Fruit fly (Drosophila melanogaster): ENCODE results near the gene wac.
A peak's percentile ranks its signal among the peaks of the same experiment; 100 is the strongest.

wac gene

DNA sequence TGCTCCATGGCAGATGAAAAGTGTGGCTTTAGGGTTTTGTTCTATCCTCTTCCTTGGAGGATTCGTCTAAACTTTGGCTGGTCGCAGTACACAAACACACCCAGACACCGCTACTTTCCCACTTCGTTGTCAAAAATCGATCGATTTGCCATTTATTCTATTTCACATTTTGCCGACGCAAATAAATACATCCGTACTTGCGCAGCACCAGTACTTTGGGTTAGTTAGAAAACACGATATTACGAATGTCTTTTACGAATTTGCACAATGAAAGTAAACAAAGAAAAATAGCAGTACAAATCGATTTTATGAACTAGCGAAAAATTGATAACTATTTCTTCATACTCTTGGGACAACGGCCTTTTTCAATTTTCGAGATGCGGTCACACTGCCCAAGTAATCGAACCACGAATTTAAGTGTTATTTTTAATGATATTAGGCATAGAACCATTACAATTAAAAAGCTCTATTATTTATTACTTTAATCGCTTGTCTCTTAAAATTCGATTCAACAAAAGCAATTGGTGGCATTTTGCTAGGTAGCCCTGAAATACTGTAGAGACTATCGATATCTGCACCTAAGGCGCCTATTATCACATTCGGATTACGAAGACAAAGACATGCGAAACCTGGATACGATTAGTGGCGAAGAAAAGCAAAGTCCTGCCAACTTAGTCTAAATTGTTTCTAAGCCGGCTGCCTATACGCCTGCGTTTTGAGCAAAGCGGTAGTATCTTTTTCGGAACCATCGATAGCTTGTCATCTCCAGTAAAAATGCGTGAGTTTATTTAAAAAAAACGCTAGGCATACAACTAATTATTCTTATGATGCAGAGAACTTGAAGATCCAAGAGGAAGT lies at the start of gene wac, which contains the start of gene DIP2:
Gene wac (plus strand): TSS at position 559 of the 858 bp plus-strand sequence.
Gene DIP2 (minus strand): TSS at position 337 of the 858 bp plus-strand sequence.
- peak; percentile 33 for TF ChIP-seq CG17801 (GFP tag; optimal IDR thresholded peaks at IDR 0.05; ENCODE audit: partially characterized antibody)

DNA sequence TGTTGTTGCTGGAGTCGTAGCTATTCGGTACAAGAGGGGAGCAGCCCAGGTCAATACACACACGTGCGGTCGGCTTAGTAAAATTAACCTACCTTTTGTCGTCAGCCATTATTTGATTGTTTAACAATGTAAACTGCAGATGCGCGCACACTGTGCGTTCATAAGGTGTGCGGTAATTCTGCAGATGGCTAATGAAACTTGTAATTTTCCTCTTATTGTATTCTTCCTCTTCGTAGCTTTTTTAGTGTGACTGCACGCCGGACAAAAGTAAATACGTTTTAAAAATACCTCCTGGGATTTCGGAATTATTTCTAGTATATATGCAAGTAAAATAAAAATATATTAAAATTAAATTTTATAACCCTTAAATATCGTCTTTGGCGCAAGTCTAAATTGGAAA lies 46.8 kb upstream of the wac start, which contains the start of gene Prp4k:
Gene Prp4k (minus strand): TSS at position 258 of the 400 bp plus-strand sequence.
- peak; percentile 40 for TF ChIP-seq CG17801 (GFP tag; optimal IDR thresholded peaks at IDR 0.05; ENCODE audit: partially characterized antibody)

DNA sequence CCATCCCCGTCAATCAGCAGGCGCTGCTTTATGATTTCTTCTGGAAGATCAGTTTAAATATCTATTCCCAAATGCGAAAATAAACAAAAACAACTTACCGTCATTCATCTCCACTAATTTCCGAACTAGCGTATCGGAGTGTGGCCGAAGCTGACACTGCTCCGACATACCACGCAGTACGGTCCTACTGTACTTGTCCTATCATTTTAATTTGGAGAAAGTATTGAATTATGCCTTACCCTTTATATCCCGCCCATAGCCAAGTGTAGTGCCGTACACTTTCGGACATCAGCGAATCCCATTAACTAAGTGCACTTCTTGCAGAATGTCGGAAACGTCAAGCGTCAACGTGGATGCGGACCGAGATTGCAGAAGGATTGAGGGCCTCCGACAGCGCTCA lies 45.5 kb upstream of the wac start, which contains the start of the genes thoc7 and Dis3l2:
Gene thoc7 (minus strand): TSS at position 168 of the 400 bp plus-strand sequence.
Gene Dis3l2 (plus strand): TSS at position 190 of the 400 bp plus-strand sequence.
- TF ChIP-seq CG17801 (GFP tag; optimal IDR thresholded peaks at IDR 0.05; ENCODE audit: partially characterized antibody): peak; percentile 11

DNA sequence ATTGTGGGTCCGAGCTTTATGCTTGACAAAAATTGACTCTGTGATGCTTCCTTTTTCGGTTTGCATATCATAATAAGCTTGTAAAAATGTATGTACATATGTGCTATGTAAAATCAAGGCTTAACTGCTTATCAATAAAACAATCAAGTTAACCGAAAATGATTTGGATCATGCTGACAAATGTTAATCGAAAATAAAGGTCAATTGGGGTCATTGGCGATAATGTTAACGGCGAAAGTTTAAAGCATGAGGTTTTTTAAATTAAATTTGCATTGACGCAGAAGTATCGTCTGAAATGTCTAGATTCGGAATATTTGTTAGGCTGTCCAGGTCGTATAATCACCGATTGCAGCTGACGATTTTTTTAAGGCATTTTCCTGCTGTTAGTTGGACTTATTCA lies 41.7 kb upstream of the wac start, which contains the start of gene Kaz1-ORFB:
Gene Kaz1-ORFB (plus strand): TSS at position 301 of the 400 bp plus-strand sequence.
- TF ChIP-seq CG17801 (GFP tag; optimal IDR thresholded peaks at IDR 0.05; ENCODE audit: partially characterized antibody): no peak

DNA sequence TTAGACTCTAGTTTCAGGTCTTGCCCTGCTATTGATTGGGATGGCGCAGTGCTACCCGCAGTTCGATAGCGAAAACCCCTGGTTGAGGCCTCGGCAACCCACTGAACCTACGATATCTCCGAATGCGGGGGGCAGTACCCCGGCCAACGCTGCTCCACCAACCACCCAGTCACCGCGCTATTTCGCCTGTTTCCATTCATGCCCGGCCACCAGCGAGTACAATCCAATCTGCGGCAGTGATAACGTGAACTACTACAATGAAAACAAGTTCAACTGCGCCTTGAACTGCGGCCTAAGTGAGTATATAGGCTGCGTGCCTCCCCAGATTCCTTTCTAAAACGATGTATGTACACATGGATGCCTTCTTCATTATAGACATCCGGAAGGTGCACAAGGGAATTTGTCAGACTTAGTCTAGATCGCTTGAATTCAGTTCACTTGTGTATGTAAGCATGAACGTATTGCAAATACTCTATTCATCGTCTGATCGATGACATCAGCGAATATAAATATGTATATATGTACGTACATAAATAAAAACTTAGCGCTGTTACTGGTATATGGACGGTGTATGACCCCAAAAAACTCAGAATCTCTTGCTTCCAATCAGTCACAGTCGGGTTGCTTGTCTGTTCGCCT lies 40.4 kb upstream of the wac start, which contains the start of gene CG13877:
Gene CG13877 (plus strand): TSS at position 589 of the 639 bp plus-strand sequence.
- TF ChIP-seq CG17801 (GFP tag; optimal IDR thresholded peaks at IDR 0.05; ENCODE audit: partially characterized antibody): no peak

DNA sequence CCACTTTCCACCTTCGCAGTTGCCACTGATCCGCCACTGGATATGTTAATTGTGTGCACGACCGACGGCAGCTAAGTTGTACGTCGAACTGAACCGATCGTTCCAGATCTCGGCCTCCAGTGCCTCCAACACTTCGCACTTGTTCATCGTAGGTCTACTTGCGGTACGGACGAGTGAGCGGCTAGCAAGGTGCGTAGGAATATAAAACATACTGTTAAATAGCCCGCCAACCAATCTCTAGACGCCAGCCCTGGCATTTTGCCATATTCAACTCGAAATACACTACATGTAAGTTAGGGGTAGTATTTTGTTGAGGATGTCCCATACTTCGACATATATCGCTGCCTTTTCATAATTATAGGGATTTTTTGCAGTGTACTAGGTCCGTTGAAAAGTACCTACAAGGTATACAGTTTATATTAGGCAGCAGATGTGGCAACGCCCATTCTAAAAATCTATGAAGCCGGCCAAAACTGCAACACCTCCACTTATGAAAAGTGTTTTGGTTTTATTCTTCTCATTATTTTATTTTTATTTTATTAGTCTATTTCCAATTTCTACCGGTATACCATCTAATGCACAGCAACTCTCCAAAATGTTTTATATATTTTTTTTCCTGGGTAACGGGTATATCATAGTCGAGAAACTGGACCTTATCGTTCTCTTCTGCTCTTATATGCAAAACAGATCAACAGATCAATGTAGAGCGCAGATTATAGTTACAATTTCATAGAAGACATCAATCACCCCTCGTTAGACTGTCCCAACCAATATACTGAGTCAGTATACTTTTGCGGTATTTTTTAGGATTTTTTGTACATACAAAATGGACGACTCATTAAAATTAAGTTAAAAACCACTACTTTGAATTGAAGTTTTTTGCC lies 34.7 kb upstream of the wac start, which contains the start of the genes pyx and CG33229:
Gene pyx (minus strand): TSS at position 51 of the 884 bp plus-strand sequence.
Gene CG33229 (plus strand): TSS at position 834 of the 884 bp plus-strand sequence.
- peak; percentile 29 for TF ChIP-seq CG17801 (GFP tag; optimal IDR thresholded peaks at IDR 0.05; ENCODE audit: partially characterized antibody)

DNA sequence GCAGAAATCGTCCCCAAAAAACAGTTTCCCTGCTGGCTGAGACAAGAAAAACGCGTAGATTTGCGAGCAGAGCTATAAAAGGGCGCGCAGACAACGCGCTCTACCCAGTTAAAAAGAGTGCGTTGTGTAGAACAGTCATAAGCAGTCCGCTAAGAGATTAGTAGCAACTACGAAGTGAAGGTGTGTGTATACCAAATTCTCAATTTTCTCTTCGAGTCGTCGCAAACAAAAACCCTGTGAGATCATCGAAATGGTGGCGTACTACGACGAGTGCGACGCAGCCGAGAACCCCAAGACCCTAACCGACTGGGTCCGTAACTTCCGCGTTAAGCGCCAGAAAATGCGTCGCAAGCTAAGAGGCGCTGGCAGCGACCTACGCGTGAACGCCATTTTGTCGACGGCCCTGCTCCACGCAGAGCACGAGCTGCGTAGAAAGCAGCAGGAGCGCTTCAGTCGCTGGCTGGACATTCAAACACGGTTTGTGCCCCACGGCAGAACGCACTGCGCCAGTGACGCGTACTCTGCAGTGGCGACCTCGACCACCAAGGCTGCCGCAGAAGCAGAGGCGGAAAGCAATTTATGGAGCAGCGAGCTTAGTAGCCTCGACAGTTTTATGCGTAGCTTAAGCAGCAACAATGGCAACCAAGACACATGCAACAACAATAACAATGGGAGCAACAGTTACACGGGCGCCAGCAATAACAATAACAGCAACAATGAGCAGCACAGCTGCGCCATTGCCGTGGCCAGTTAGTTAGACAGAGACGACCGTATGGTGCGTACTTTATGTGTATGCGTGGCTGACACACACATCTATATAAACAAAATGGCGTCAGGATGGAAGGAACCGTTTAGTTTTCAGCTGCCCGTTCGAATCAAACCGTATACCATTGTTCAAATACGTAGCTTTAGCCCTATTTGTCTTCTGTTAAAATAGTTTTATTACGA lies 33.7 kb upstream of the wac start:
- TF ChIP-seq CG17801 (GFP tag; optimal IDR thresholded peaks at IDR 0.05; ENCODE audit: partially characterized antibody): no peak

DNA sequence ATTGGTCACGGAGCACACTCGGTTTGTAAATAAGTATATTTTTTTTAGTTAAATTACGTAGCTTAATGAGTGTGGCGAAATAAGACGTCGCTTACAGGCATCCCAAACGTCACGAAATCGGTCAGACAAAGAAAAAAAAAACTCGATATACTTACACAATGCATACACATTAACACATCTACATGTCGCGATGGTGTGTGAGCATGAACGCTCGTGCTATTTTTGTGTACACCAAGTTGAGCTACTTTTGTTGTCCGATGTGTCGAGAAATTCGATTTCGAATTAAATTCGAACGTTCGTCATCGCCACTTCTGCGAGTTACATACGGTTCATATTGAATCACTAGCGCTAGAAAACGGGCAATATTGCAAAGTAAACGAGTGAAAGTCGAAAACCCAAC lies 32.9 kb upstream of the wac start:
- TF ChIP-seq CG17801 (GFP tag; optimal IDR thresholded peaks at IDR 0.05; ENCODE audit: partially characterized antibody): no peak

DNA sequence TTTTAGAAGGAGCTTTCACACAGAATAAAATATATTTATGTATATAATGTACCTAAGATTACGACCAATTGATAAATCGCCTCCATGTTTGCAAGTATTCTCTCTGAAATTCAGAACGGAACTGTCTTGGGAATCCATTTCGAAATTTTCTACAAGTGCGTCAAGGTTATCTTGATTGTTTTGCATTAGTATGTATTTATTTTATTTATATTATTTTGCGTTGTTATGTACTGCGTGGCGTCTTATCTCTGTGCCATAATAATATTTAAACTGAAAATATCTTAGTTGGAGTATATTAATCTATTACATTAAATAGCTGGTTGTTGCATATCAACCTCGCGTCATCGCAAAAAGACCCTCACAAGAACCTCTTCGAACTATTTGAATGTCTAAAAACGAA lies 26.5 kb upstream of the wac start, which contains the start of gene CG42846:
Gene CG42846 (minus strand): TSS at position 101 of the 400 bp plus-strand sequence.
- no peak for TF ChIP-seq CG17801 (GFP tag; optimal IDR thresholded peaks at IDR 0.05; ENCODE audit: partially characterized antibody)

DNA sequence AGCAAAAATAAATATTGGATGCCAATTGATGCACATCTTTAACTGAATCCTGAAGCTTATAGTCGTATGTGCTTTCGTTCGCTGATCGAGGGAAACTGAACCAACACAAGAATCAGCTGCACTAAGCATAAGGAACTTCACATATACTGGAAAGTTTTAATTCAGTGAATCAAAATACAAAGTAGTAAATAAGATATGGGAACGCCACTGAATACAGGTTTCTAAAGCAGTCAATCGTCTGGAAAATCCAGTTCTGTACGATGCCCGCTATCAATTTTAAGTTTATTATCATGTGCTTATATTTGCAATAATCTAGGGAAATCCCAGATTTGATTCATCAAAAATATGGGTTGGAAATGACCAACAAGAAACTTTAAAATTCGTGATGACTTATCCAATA lies 25.7 kb upstream of the wac start, which contains the start of gene CG34454:
Gene CG34454 (minus strand): TSS at position 84 of the 400 bp plus-strand sequence.
- TF ChIP-seq CG17801 (GFP tag; optimal IDR thresholded peaks at IDR 0.05; ENCODE audit: partially characterized antibody): no peak

DNA sequence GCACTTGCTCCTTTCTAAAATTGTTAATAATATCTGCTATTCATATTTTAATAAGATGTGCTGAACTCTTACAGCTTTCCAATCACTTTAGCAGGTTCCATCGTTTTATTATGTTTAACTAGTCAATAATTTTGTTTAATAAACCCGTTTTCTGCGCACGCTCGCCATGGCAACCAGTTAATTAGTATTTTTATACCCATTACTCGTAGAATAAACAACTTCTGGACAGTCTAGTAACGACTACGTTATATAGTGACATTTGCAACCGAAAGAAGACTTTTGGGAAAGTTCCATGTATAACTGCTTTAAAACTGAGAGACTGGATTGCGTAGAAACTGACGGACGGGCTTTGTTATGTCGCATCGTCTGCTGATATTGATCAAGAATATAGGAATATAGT lies 24.7 kb upstream of the wac start, which contains the start of gene CG34453:
Gene CG34453 (minus strand): TSS at position 101 of the 400 bp plus-strand sequence.
- TF ChIP-seq CG17801 (GFP tag; optimal IDR thresholded peaks at IDR 0.05; ENCODE audit: partially characterized antibody): no peak

DNA sequence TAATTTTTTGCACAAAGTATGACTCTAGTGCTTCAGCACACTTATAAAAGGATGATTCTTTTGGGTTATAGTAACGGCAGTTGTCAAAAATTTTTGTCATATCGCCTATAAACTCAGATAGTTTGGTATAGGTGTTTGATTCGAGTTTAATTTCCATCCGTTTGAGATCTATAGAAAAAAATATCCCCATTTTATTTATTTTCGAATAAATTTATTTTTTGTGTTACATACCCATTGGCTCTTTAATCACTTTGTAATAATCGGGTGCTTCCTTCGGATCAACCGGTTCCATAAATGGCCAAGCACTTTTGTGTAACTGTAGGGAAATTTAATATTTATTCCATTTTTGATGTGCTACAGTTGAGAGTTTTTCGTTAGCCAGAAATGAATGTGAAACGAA lies 23.6 kb upstream of the wac start:
- no peak for TF ChIP-seq CG17801 (GFP tag; optimal IDR thresholded peaks at IDR 0.05; ENCODE audit: partially characterized antibody)

DNA sequence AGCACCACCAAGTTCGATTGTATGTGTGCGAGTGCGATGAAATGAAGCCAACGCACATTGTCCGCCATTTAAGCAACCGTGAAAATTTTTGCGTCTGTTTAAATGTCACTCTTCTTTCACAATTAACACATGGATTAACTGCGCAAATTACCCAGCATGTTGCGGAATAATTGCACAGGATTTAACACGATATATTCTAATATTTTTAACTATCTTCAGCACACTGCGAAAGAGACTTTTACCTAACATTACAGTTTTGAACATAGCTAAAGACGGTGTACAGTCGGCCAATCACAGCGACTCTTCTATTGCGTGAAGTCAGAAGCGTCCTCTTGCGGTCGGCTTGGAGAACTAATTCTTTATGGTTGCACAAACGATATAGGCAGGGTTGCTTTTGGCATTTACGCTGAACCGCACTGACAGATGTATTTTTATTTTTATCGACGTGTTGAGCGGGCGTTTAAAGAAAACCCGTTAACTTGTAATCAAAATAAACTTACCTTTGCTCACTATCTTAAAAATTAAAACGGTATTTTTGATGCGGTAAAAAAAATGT lies 11.3 kb upstream of the wac start:
- TF ChIP-seq CG17801 (GFP tag; optimal IDR thresholded peaks at IDR 0.05; ENCODE audit: partially characterized antibody): peak; percentile 37

All from ovary, adult (tissue).